Worm (Caenorhabditis elegans): ENCODE data around the gene srx-66.

Gene srx-66

ce11 chrV:3927522-3927921, 8.1 kb downstream of the srx-66 start:
- TF ChIP-seq ceh-9 (tag; optimal IDR thresholded peaks at IDR 0.05) (no peak), nhr-12 (tag; optimal IDR thresholded peaks at IDR 0.05) (no peak), ama-1 (optimal IDR thresholded peaks at IDR 0.05) (no peak)

ce11 chrV:3929099-3929498, 9.7 kb downstream of the srx-66 start, which contains the start of gene srx-64:
TSS of gene srx-64 (plus strand) at chrV:3929399.
- no peak for TF ChIP-seq ztf-4 (tag; optimal IDR thresholded peaks at IDR 0.05)
- no peak for TF ChIP-seq eor-1 (tag; optimal IDR thresholded peaks at IDR 0.05)
- TF ChIP-seq egl-5 (tag; optimal IDR thresholded peaks at IDR 0.05) = no peak
- TF ChIP-seq sea-2 (GFP tag; optimal IDR thresholded peaks at IDR 0.05) = no peak

ce11 chrV:3931326-3931725, 11.9 kb downstream of the srx-66 start, which contains the start of gene srx-63:
TSS of gene srx-63 (plus strand) at chrV:3931626.
- TF ChIP-seq elt-2 (tag; optimal IDR thresholded peaks at IDR 0.05) = no peak
- TF ChIP-seq nhr-43 (tag; optimal IDR thresholded peaks at IDR 0.05; ENCODE audit: poor library complexity, severe bottlenecking) = no peak

ce11 chrV:3935892-3936478, 16.6 kb downstream of the srx-66 start, which contains the start of gene cyp-35A5:
TSS of gene cyp-35A5 (plus strand) at chrV:3936326.
- TF ChIP-seq pqm-1 (tag; optimal IDR thresholded peaks at IDR 0.05) (peak; percentile 0), nhr-67 (tag; optimal IDR thresholded peaks at IDR 0.05) (no peak), aly-2 (tag; optimal IDR thresholded peaks at IDR 0.05) (no peak), R02D3.7 (tag; optimal IDR thresholded peaks at IDR 0.05) (no peak), elt-2 (tag; optimal IDR thresholded peaks at IDR 0.05) (peak; percentile 78)

ce11 chrV:3938789-3939188, 19.4 kb downstream of the srx-66 start, which contains the start of gene cyp-35B1:
TSS of gene cyp-35B1 (plus strand) at chrV:3939032.
- TF ChIP-seq nhr-28 (tag; optimal IDR thresholded peaks at IDR 0.05) = no peak
- no peak for TF ChIP-seq R02D3.7 (tag; optimal IDR thresholded peaks at IDR 0.05)
- no peak for TF ChIP-seq mml-1 (tag; optimal IDR thresholded peaks at IDR 0.05)
- no peak for TF ChIP-seq unc-39 (tag; optimal IDR thresholded peaks at IDR 0.05)
- TF ChIP-seq ceh-28 (tag; optimal IDR thresholded peaks at IDR 0.05) = peak; percentile 19

- TF ChIP-seq elt-3 (tag; optimal IDR thresholded peaks at IDR 0.05) = no peak
- TF ChIP-seq fkh-2 (tag; optimal IDR thresholded peaks at IDR 0.05) = no peak
- no peak for TF ChIP-seq ztf-4 (tag; optimal IDR thresholded peaks at IDR 0.05)
- TF ChIP-seq hmg-11 (tag; optimal IDR thresholded peaks at IDR 0.05) = no peak
- TF ChIP-seq nhr-67 (tag; optimal IDR thresholded peaks at IDR 0.05) = no peak
- no peak for TF ChIP-seq unc-62 (GFP tag; optimal IDR thresholded peaks at IDR 0.05)
- TF ChIP-seq nhr-77 (tag; optimal IDR thresholded peaks at IDR 0.05) = no peak
- no peak for TF ChIP-seq ceh-16 (tag; optimal IDR thresholded peaks at IDR 0.05)
- TF ChIP-seq aly-2 (tag; optimal IDR thresholded peaks at IDR 0.05) = no peak
- TF ChIP-seq nhr-11 (tag; optimal IDR thresholded peaks at IDR 0.05) = no peak
- TF ChIP-seq fos-1 (tag; optimal IDR thresholded peaks at IDR 0.05) = no peak
- TF ChIP-seq egl-27 (tag; optimal IDR thresholded peaks at IDR 0.05) = no peak
- no peak for TF ChIP-seq egl-5 (tag; optimal IDR thresholded peaks at IDR 0.05)
- TF ChIP-seq mml-1 (tag; optimal IDR thresholded peaks at IDR 0.05) = no peak
- no peak for TF ChIP-seq ceh-28 (tag; optimal IDR thresholded peaks at IDR 0.05)
- TF ChIP-seq elt-2 (tag; optimal IDR thresholded peaks at IDR 0.05) = no peak
Measured at ce11 chrV:3941860-3942259, 22.5 kb downstream of the srx-66 start, which contains the start of gene cyp-35B2. TSS of gene cyp-35B2 (plus strand) at chrV:3942160.

ce11 chrV:3943364-3943763, 24.0 kb downstream of the srx-66 start:
- TF ChIP-seq tbx-2 (tag; optimal IDR thresholded peaks at IDR 0.05) (no peak), ceh-82 (tag; optimal IDR thresholded peaks at IDR 0.05) (no peak), nhr-43 (tag; optimal IDR thresholded peaks at IDR 0.05; ENCODE audit: poor library complexity, severe bottlenecking) (no peak), nhr-25 (tag; optimal IDR thresholded peaks at IDR 0.05) (no peak), eor-1 (tag; optimal IDR thresholded peaks at IDR 0.05) (no peak), unc-39 (tag; optimal IDR thresholded peaks at IDR 0.05) (no peak), nhr-12 (tag; optimal IDR thresholded peaks at IDR 0.05) (no peak), skn-1 (tag; optimal IDR thresholded peaks at IDR 0.05) (no peak), mdl-1 (tag; optimal IDR thresholded peaks at IDR 0.05) (no peak), ceh-9 (tag; optimal IDR thresholded peaks at IDR 0.05) (no peak), pha-4 (tag; optimal IDR thresholded peaks at IDR 0.05) (no peak), nhr-23 (tag; optimal IDR thresholded peaks at IDR 0.05) (no peak), nhr-76 (tag; optimal IDR thresholded peaks at IDR 0.05) (no peak), nhr-237 (tag; optimal IDR thresholded peaks at IDR 0.05) (no peak)

All from whole organism, L3 larva.